Fruit fly (Drosophila melanogaster) ovary, adult (tissue): ENCODE measurements around the gene CG12241.
A peak's percentile ranks its signal among the peaks of the same experiment; 100 is the strongest.

Experiments
- CG17801 ChIP-seq: fragments of 200-800 bp; optimal IDR thresholded peaks from 2 replicates; lab custom pipeline; 2019; ENCODE audit warnings: missing biosample characterization, mild to moderate bottlenecking, missing genetic modification characterization, moderate library complexity; ENCODE audit not compliant: partially characterized antibody

CG12241 gene

DNA sequence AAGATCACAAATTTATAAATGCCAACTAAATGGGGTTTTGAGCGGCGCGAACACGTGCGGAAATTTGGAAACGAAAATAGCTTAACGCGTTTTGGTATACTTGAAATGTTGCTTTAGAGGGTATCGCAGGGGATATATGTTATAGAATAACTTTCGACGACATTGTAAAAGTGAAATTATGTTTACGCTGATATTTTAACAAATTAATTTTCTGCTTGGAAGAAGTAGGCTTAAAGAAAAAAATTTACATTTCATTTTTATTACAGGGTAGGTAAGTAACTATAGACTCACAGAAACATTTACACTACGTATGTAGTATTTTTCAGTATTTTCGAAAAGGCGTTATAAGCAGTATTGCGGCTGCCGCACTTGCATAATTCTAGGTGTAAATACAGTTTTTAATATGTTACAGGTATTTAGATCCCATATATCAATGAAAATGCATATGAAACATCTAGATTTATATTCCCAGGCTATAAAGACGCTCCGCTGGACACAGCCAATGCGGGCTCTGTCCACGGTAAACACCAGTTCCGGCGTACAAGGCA lies 10.3 kb downstream of the CG12241 start, which contains the start of the genes Art3 and mRpS10:
Art3 (minus strand) TSS at position 80 of the 548 bp plus-strand sequence.
mRpS10 (plus strand) TSS at position 337 of the 548 bp plus-strand sequence.
- TF ChIP-seq CG17801 (GFP tag; lab: Kevin White, UChicago): peak; percentile 100

DNA sequence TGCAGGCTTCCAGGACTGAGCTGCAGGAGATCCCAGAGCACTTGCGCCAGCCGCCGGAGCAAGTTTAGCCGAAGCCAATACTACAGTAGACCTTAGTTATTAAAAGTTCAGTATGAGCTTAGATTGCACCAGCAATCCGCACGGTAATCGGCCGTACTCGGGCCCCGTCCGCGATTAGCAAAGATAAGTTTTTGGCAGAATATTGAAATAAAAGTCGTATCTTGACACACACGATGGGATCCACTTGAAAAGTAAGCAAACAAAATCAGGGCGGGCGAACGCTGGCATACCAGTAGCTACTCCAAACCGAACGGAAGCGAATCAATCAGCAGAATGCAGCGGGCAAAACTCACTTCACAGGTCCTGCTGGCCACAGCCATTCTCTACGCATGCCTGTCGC lies 11.2 kb downstream of the CG12241 start, which contains the start of gene CG34316:
CG34316 (plus strand) TSS at position 301 of the 400 bp plus-strand sequence.
- no peak for TF ChIP-seq CG17801 (GFP tag; lab: Kevin White, UChicago)

DNA sequence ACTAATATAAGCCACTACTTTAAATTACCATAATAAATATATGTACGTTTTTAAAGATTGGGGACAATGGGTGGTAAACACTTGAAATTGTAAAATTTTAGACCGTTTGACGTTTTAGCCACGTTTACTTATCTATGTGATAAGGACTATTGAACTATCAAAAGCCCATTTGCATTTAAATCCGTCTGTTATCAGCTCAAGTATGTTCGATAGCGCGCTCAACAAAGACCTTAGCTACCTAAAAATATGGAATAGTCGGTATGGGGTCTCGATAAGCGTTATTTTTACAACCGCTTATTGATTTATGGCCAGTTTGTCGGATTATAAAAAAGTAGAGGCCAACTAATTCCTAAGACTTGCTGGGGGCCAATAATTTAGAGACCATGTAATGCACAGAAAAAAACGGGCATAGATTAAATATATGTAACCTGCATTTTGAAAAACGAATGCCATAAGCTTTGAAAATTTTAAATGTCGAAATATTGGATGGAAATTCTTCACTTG lies 12.6 kb downstream of the CG12241 start:
- no peak for TF ChIP-seq CG17801 (GFP tag; lab: Kevin White, UChicago)

DNA sequence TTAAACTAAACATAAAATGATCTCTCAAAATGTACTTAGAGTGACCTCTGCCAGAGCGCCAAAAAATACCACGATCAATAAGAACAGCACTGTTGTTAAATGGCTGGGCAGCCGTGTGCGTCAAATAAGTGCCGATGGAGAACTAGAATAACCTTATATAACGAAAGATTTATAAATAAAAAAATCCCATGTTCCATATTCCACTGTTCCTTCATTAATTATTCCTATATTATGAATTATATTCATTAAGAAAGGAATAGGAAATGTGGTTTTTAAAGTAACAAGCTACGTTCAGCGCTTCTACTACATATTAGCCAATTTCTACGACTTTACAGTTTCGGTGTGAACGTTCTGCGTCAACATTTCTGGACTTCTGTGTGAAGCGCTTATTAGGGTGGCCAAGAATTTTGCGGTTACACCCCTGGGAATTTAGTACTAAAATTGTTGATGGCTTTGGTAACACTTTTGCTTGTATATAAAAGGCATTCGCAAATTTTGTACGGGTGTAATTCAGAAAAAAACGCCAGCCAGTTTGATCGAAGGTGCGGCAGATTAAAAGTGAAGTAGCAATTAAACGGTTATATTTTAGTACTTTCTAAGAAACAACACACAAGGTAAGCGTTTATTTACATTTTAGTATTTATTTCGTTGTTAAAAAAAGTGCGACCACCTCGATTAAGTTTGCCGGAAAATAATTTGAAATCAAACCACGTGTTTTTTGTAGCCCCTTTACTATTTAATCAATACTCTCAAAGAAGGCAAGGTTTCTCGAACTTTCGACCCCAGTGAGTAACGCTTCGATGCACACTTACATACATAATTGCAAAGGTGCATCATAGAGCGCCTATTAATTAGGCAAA lies 23.4 kb downstream of the CG12241 start, which contains the start of the genes tefu and Hsc70-4:
tefu (minus strand) TSS at position 51 of the 860 bp plus-strand sequence.
Hsc70-4 (plus strand) TSS at position 502 of the 860 bp plus-strand sequence.
- peak; percentile 50 for TF ChIP-seq CG17801 (GFP tag; lab: Kevin White, UChicago)

DNA sequence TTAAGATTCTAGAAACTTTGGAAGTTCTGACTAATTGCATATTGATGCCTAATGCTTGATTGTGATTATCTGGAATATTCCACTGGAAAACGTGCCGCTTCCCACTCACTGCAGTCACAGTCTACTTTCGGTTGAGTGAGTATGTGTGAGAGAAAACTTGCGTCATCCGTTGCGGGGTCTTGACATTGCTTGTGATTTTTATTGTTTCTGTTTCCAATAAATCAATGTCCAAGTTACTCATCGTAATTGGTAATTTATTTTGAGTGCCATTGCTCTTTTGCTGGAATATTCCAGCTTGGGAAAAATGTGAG lies 23.9 kb downstream of the CG12241 start:
- no peak for TF ChIP-seq CG17801 (GFP tag; lab: Kevin White, UChicago)

DNA sequence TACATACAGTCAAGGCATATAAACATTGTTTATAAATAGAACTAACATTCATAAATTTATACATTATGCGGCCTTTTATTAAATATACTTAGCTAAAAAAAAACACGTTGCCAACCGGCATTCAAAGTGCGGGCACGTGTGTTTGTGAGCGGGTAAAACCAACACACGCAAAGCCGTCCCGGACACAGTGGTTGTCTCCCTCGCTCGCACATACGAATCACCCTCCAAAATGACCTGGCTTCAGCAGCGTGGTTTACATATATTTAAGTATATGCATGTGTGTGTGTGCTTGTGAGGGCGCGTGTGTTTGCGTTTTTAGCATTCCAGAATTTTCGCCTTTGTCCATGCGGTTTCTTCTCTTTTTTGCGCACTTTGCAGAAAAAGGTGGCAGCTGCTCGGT lies 24.4 kb downstream of the CG12241 start:
- no peak for TF ChIP-seq CG17801 (GFP tag; lab: Kevin White, UChicago)

DNA sequence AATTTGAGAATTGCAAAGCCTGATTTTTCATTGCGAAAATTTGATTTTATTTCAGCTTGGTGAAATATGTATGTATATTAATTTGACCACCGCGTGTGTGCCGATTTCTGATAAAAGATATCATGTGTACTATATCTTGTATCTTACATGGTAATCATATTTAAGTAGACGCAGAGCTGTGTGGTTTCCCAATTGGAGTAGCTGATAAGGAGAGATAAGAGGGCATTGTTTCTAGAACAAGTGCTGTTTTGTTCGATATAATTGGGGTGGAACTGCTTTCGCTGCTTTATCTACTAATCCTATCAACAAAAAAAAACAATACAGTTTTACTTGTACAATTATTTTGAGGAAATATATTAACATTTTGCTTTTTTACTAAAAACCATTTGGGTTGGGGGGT lies 27.5 kb downstream of the CG12241 start:
- TF ChIP-seq CG17801 (GFP tag; lab: Kevin White, UChicago): no peak

DNA sequence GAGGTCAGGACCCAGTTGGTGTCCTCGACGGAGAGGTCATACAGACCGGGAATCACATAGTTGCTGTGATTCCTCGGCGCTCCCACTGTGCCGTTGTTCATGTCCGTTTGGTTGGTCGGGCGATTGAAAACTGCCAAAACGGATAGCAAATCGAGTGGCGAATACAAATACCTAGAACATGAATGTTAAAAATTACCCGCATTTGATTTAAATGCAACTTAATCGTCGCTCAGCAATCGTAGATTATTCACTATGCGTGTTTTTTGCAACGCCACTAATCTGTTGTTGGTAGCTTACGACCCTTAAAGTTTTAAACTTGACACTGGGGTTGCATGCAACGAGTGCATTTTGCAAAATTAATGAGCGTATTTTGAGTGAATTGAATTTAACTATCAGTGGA lies 30.0 kb downstream of the CG12241 start, which contains the start of gene Amt:
Amt (minus strand) TSS at position 101 of the 400 bp plus-strand sequence.
- no peak for TF ChIP-seq CG17801 (GFP tag; lab: Kevin White, UChicago)

DNA sequence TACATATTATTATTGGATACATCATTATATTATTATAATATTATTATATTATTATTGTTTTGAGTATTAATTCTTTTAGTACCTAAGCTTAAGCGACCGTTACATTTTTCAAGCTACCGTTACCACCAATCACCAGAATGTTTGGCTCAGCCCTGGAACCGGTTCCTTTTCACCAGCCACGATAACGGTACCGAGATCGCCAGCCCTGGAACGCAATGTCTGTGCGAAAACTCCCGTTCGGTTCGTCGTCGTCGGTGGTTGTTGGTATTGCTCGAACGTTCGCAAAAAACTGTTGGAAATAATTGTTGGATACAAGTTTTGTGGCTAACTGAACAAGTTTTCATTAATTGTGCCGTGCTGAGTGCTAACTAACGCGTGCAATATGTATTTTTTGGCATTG lies 30.7 kb downstream of the CG12241 start, which contains the start of gene CG42404:
CG42404 (plus strand) TSS at position 360 of the 400 bp plus-strand sequence.
- TF ChIP-seq CG17801 (GFP tag; lab: Kevin White, UChicago): no peak

DNA sequence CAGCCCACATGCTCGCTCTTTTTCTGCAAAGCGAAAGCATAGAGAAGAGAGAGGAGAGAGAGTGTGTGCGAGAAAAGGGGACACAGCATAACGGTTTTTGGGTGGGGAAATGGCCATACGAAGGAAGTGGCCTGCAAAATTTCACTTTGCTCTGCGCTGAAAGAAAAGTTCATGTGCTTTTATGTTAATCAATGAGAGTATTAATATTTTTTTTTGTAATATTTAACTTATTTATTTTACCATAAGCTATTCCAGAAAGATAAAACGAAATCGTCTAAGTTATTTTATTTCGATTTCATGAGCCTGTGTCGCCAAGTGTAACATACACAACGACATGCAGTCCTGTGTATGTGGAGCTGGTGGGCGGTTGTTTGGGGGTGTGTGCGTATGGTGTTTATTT lies 31.4 kb downstream of the CG12241 start:
- TF ChIP-seq CG17801 (GFP tag; lab: Kevin White, UChicago): no peak

DNA sequence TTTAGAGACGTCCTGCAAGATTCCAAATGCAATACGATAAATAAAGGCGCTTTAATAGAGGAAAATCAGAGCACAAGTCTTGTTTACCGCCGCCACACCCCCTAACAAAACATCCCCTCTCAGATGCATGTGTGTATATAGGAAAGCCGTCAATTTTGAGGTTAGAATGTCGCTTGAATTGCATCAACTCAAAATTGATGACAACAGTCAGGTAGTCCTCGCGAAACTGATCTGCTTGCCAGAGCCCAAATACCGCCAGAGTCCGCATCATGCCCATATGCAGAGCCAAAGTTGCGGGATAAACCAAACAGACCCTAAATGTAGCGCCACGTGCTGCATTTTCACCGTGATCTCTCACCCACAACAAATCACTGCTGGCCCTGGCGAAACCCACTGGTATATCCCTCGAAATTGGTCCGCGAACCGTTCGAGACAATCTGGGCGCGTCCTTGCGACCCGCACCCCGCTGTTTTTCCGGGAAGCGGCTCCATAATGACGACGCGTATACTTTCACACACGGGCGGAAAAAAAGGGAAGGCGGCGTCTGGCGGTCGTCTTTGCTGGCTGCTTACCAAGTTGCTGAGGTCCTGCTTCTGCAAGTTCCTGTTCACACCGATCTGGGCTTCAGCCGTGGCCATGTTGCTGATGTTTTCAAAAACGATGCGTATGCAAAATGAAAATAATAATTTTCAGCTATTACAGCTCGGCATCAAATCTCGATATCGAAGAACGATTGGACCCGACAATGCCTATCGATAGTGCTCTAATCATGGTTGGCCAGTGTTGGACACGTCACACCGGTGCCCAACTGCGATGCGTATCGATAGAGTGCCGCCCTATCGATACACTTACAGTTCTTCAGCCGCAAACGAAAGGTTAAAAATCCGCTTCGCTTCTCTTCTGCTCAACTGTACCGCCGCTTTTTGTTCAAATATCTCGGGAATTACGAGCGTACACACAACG lies 43.9 kb downstream of the CG12241 start, which contains the start of the genes eIF2gamma and Set:
eIF2gamma (minus strand) TSS at position 749 of the 963 bp plus-strand sequence.
Set (plus strand) TSS at position 843 of the 963 bp plus-strand sequence.
- TF ChIP-seq CG17801 (GFP tag; lab: Kevin White, UChicago): peak; percentile 38

DNA sequence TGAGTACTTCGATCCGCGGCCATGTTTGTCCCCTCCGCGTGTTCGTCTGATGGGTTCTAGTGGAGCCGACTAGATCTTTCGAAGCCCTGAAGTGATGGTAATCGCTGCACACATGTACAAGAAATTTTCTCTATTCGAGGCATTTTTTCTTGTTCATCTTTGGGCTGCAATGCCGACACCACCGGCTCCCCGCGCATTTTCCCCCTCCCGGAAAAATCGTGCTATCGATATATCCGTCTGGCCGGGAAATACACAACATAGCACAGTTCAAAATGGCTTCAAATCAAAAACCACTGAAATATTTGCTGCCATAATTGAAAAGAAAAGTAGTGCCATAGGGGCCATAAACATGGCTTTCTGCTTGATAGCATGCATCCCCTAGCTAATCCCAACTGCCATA lies 44.9 kb downstream of the CG12241 start:
- no peak for TF ChIP-seq CG17801 (GFP tag; lab: Kevin White, UChicago)

DNA sequence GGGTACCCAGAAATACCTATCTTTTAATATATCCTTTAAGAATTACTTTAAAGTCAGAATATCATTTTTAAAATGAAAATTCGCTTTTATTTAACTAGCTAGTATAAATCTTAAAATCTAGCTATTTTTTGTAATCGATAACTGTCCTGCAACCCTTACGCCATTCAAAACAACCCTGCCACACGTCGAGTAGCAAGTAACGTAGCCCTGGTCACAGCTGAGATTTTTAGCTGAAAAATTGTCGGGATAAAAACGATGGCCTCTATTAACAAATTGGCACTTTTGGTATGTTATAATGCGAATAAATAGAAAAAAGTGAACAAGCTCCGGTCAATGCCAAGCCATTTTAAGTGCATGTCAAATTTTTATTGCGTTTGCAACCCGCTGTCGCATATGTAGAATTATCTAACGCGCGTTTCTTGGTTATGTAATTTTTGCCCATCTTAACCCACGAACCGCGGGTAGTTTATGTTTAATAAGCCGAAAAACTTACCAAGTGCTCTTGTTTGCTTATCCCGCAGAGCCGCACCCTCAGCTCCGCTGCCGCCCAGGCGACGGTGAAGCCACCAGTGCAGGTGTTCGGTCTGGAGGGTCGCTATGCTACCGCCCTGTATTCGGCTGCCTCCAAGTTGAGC lies 46.5 kb downstream of the CG12241 start, which contains the start of gene ATPsynO:
ATPsynO (plus strand) TSS at position 186 of the 635 bp plus-strand sequence.
- TF ChIP-seq CG17801 (GFP tag; lab: Kevin White, UChicago): peak; percentile 54
